Fruit fly (Drosophila melanogaster): ENCODE data around the gene Fad2.
A peak's percentile ranks its signal among the peaks of the same experiment; 100 is the strongest.

Fad2 gene

dm6 chr3L:11047877-11048276 is 24.5 kb downstream of the Fad2 start (continued):
- TF ChIP-seq Drgx (GFP tag; IDR thresholded peaks at IDR 0.05) = peak; percentile 40; the same call in 1 of the 2 replicates
- peak; percentile 51 for TF ChIP-seq Asciz (GFP tag; optimal IDR thresholded peaks at IDR 0.05)
- TF ChIP-seq NfI (GFP tag; optimal IDR thresholded peaks at IDR 0.05) = peak; percentile 79
- peak; percentile 72 for TF ChIP-seq CG17361 (GFP tag; IDR thresholded peaks at IDR 0.05)
- TF ChIP-seq Lpt (GFP tag; optimal IDR thresholded peaks at IDR 0.05) = no peak
- peak; percentile 42 for TF ChIP-seq D19A (tag; optimal IDR thresholded peaks at IDR 0.05)
- TF ChIP-seq CG2199 (GFP tag; IDR thresholded peaks at IDR 0.05) = peak; percentile 94
- TF ChIP-seq CG14860 (GFP tag; IDR thresholded peaks at IDR 0.05; ENCODE audit: partially characterized antibody) = no peak
- TF ChIP-seq chn (GFP tag; optimal IDR thresholded peaks at IDR 0.05) = peak; percentile 57
- TF ChIP-seq salm (tag; optimal IDR thresholded peaks at IDR 0.05) = no peak
- peak; percentile 6 for TF ChIP-seq psq (GFP tag; optimal IDR thresholded peaks at IDR 0.05)
- TF ChIP-seq lab (GFP tag; optimal IDR thresholded peaks at IDR 0.05) = peak; percentile 66
- TF ChIP-seq CG15269 (tag; optimal IDR thresholded peaks at IDR 0.05) = peak; percentile 55
- no peak; the same call in 1 of the 2 replicates for TF ChIP-seq CG4404 (GFP tag; IDR thresholded peaks at IDR 0.05)
- TF ChIP-seq sc (optimal IDR thresholded peaks at IDR 0.05) = no peak
- TF ChIP-seq sc (GFP tag; optimal IDR thresholded peaks at IDR 0.05) = peak; percentile 63
- TF ChIP-seq CG3838 (GFP tag; optimal IDR thresholded peaks at IDR 0.05) = peak; percentile 12
- TF ChIP-seq CG8290 (GFP tag; optimal IDR thresholded peaks at IDR 0.05) = peak; percentile 48
- peak; percentile 28 to 92 for TF ChIP-seq CG8290 (tag; optimal IDR thresholded peaks at IDR 0.05)
- TF ChIP-seq HmgZ (tag; optimal IDR thresholded peaks at IDR 0.05) = peak; percentile 86
- TF ChIP-seq CG6272 (GFP tag; IDR thresholded peaks at IDR 0.05) = peak; percentile 31; the same call in 1 of the 2 replicates
- peak; percentile 67 for TF ChIP-seq Atf6 (GFP tag; IDR thresholded peaks at IDR 0.05)
- TF ChIP-seq CG34224 (GFP tag; IDR thresholded peaks at IDR 0.05; ENCODE audit: partially characterized antibody) = no peak
- no peak for TF ChIP-seq Poxn (GFP tag; IDR thresholded peaks at IDR 0.05)
- peak; percentile 33 for TF ChIP-seq trem (tag; optimal IDR thresholded peaks at IDR 0.05)
- TF ChIP-seq B-H2 (GFP tag; optimal IDR thresholded peaks at IDR 0.05) = peak; percentile 71
- peak; percentile 71 for TF ChIP-seq CG30431 (GFP tag; optimal IDR thresholded peaks at IDR 0.05)
- peak; percentile 50; the same call in 1 of the 2 replicates for TF ChIP-seq CG43689 (GFP tag; IDR thresholded peaks at IDR 0.05)
- TF ChIP-seq CG34376 (GFP tag; optimal IDR thresholded peaks at IDR 0.05) = peak; percentile 45
- TF ChIP-seq CG3163 (GFP tag; optimal IDR thresholded peaks at IDR 0.05) = peak; percentile 64
- peak; percentile 65 for TF ChIP-seq CG9817 (tag; optimal IDR thresholded peaks at IDR 0.05)
- no peak for TF ChIP-seq CG3995 (GFP tag; optimal IDR thresholded peaks at IDR 0.05)
- TF ChIP-seq p53 (GFP tag; optimal IDR thresholded peaks at IDR 0.05) = peak; percentile 58
- no peak for TF ChIP-seq Hmx (GFP tag; optimal IDR thresholded peaks at IDR 0.05)
- no peak for TF ChIP-seq CG17186 (GFP tag; optimal IDR thresholded peaks at IDR 0.05)
- TF ChIP-seq Rfx (GFP tag; IDR thresholded peaks at IDR 0.05) = peak; percentile 91
- no peak for TF ChIP-seq lov (optimal IDR thresholded peaks at IDR 0.05)
- TF ChIP-seq lov (GFP tag; IDR thresholded peaks at IDR 0.05) = peak; percentile 84
- TF ChIP-seq Kr (GFP tag; optimal IDR thresholded peaks at IDR 0.05) = no peak
- TF ChIP-seq CG1792 (GFP tag; optimal IDR thresholded peaks at IDR 0.05) = no peak
- TF ChIP-seq CG15011 (GFP tag; optimal IDR thresholded peaks at IDR 0.05) = peak; percentile 16
- peak; percentile 8 to 91 for TF ChIP-seq insv (GFP tag; optimal IDR thresholded peaks at IDR 0.05)
- TF ChIP-seq sna (GFP tag; IDR thresholded peaks at IDR 0.05; ENCODE audit: partially characterized antibody) = no peak
- peak; percentile 52; the same call in 1 of the 2 replicates for TF ChIP-seq CG4730 (GFP tag; IDR thresholded peaks at IDR 0.05)
- TF ChIP-seq CG2889 (GFP tag; IDR thresholded peaks at IDR 0.05) = no peak
- peak; percentile 84 for TF ChIP-seq zfh1 (GFP tag; IDR thresholded peaks at IDR 0.05)
- TF ChIP-seq inv (GFP tag; IDR thresholded peaks at IDR 0.05; ENCODE audit: partially characterized antibody) = no peak
- no peak for TF ChIP-seq CG8478 (optimal IDR thresholded peaks at IDR 0.05)
- TF ChIP-seq Sry-δ (GFP tag; optimal IDR thresholded peaks at IDR 0.05) = peak; percentile 44
- peak; percentile 10 for TF ChIP-seq gsb-n (tag; optimal IDR thresholded peaks at IDR 0.05)
- TF ChIP-seq fd3F (GFP tag; optimal IDR thresholded peaks at IDR 0.05) = peak; percentile 67
- TF ChIP-seq pb (GFP tag; optimal IDR thresholded peaks at IDR 0.05) = peak; percentile 77
- TF ChIP-seq CkIIα-i1 (GFP tag; IDR thresholded peaks at IDR 0.05) = no peak
